Worm (Caenorhabditis elegans) whole organism, L1 larva: Measurements from ENCODE around the gene bas-1.

Experiments
- C34B4.2 ChIP-seq: sonication (generic microtip); optimal IDR thresholded peaks from 2 replicates; lab custom pipeline; 2017; ENCODE audit warnings: mild to moderate bottlenecking, missing genetic modification characterization, missing compliant biosample characterization
- F16B12.6 ChIP-seq: fragments of 150-350 bp; optimal IDR thresholded peaks from 2 replicates; lab custom pipeline; 2014; ENCODE audit warnings: missing biosample characterization, missing genetic modification characterization
- aha-1 ChIP-seq: fragments of 150-350 bp; optimal IDR thresholded peaks from 2 replicates; lab custom pipeline; 2014; ENCODE audit warnings: missing biosample characterization, missing genetic modification characterization
- blmp-1 ChIP-seq: fragments of 150-350 bp; optimal IDR thresholded peaks from 2 replicates; lab custom pipeline; 2014; ENCODE audit warnings: missing biosample characterization, missing genetic modification characterization
- ceh-8 ChIP-seq: fragments of 200-800 bp; sonication (Bioruptor generic); optimal IDR thresholded peaks from 2 replicates; lab custom pipeline; 2018; ENCODE audit warnings: mild to moderate bottlenecking, missing genetic modification characterization, moderate library complexity, missing compliant biosample characterization
- ceh-82 ChIP-seq, 3 experiments: fragments of 150-350 bp in 1 of 3; sonication (generic microtip) in 2 of 3; optimal IDR thresholded peaks; 2 replicates each; lab custom pipeline; 2014 to 2017; ENCODE audit warnings: missing biosample characterization in 3 of 3, missing genetic modification characterization in 3 of 3
- ceh-88 ChIP-seq: fragments of 200-800 bp; sonication (Bioruptor generic); IDR thresholded peaks from 2 replicates; pipeline ENCODE4 v1.3.6; 2022; ENCODE audit warnings: missing genetic modification characterization, missing compliant biosample characterization
- dpl-1 ChIP-seq, 3 experiments: fragments of 150-350 bp in 2 of 3; sonication (generic microtip) in 1 of 3; optimal IDR thresholded peaks; 2 replicates each; lab custom pipeline; 2014 to 2017; ENCODE audit warnings: missing biosample characterization in 3 of 3, missing genetic modification characterization in 3 of 3, missing genetic modification reagents in 3 of 3
- dsc-1 ChIP-seq: sonication (generic microtip); optimal IDR thresholded peaks from 2 replicates; lab custom pipeline; 2016; ENCODE audit warnings: mild to moderate bottlenecking, missing genetic modification characterization, missing compliant biosample characterization
- efl-1 ChIP-seq, 4 experiments: fragments of 150-350 bp; optimal IDR thresholded peaks in 3 of 4; peaks in 1 of 4; 1 replicate in 1 of 4; 2 replicates in 3 of 4; lab custom pipeline; 2014; ENCODE audit warnings: missing biosample characterization in 2 of 4, missing genetic modification characterization in 2 of 4, missing genetic modification reagents in 2 of 4
- egl-13 ChIP-seq: sonication (generic microtip); optimal IDR thresholded peaks from 2 replicates; lab custom pipeline; 2016; ENCODE audit warnings: missing genotype, missing genetic modification reagents, missing genetic modification characterization, missing compliant biosample characterization
- ets-5 ChIP-seq: fragments of 200-800 bp; sonication (Bioruptor generic); IDR thresholded peaks from 2 replicates; pipeline ENCODE4 v1.3.6; 2022; ENCODE audit warnings: missing genetic modification characterization, missing compliant biosample characterization
- fkh-10 ChIP-seq: sonication (generic microtip); optimal IDR thresholded peaks from 2 replicates; lab custom pipeline; 2017; ENCODE audit warnings: missing biosample characterization, missing genetic modification reagents, missing genetic modification characterization
- fkh-4 ChIP-seq: sonication (generic microtip); optimal IDR thresholded peaks from 2 replicates; lab custom pipeline; 2016; ENCODE audit warnings: missing compliant biosample characterization, missing genetic modification characterization, borderline replicate concordance
- fos-1 ChIP-seq: fragments of 150-350 bp; optimal IDR thresholded peaks from 2 replicates; lab custom pipeline; 2014; ENCODE audit warnings: missing biosample characterization, missing genetic modification characterization
- grh-1 ChIP-seq: fragments of 200-800 bp; sonication (Bioruptor generic); IDR thresholded peaks from 2 replicates; pipeline ENCODE4 v1.3.6; 2022; ENCODE audit warnings: missing genetic modification reagents, missing genetic modification characterization, missing compliant biosample characterization
- hpl-2 ChIP-seq: fragments of 150-350 bp; optimal IDR thresholded peaks from 2 replicates; lab custom pipeline; 2014; ENCODE audit warnings: missing biosample characterization, missing genetic modification reagents, missing genetic modification characterization
- isw-1 ChIP-seq: fragments of 200-800 bp; sonication (Bioruptor generic); IDR thresholded peaks from 2 replicates; pipeline ENCODE4 v1.3.6; 2022; ENCODE audit warnings: missing genetic modification characterization, missing compliant biosample characterization
- jun-1 ChIP-seq: fragments of 150-350 bp; optimal IDR thresholded peaks from 2 replicates; lab custom pipeline; 2014; ENCODE audit warnings: missing biosample characterization, missing genetic modification reagents, missing genetic modification characterization
- lin-14 ChIP-seq: fragments of 200-800 bp; sonication (Bioruptor generic); optimal IDR thresholded peaks from 2 replicates; lab custom pipeline; 2018; ENCODE audit warnings: mild to moderate bottlenecking, missing genetic modification characterization, moderate library complexity, missing compliant biosample characterization
- lin-15B ChIP-seq: fragments of 150-350 bp; sonication (generic microtip); optimal IDR thresholded peaks from 3 replicates; lab custom pipeline; 2014; ENCODE audit warnings: missing biosample characterization, missing genetic modification characterization
- lin-35 ChIP-seq, 2 experiments: fragments of 150-350 bp; optimal IDR thresholded peaks; 2 replicates each; lab custom pipeline; 2014; ENCODE audit warnings: missing biosample characterization in 2 of 2, missing genetic modification characterization in 2 of 2, missing genetic modification reagents in 2 of 2
- lin-39 ChIP-seq: fragments of 150-350 bp; optimal IDR thresholded peaks from 2 replicates; lab custom pipeline; 2014; ENCODE audit warnings: missing biosample characterization, missing genetic modification reagents, missing genetic modification characterization
- lir-3 ChIP-seq: sonication (generic microtip); optimal IDR thresholded peaks from 2 replicates; lab custom pipeline; 2016; ENCODE audit warnings: mild to moderate bottlenecking, missing genetic modification characterization, moderate library complexity, missing compliant biosample characterization; ENCODE audit not compliant: poor library complexity
- lsy-2 ChIP-seq, 2 experiments: fragments of 150-350 bp; optimal IDR thresholded peaks; 2 replicates each; lab custom pipeline; 2014; ENCODE audit warnings: missing biosample characterization in 2 of 2, missing genetic modification characterization in 2 of 2
- mab-9 ChIP-seq: fragments of 200-800 bp; sonication (Bioruptor generic); IDR thresholded peaks from 2 replicates; pipeline ENCODE4 v1.3.6; 2022; ENCODE audit warnings: missing genetic modification reagents, missing genetic modification characterization, missing compliant biosample characterization
- mef-2 ChIP-seq: fragments of 150-350 bp; optimal IDR thresholded peaks from 2 replicates; lab custom pipeline; 2014; ENCODE audit warnings: missing biosample characterization, missing genetic modification characterization
- mep-1 ChIP-seq: fragments of 150-350 bp; optimal IDR thresholded peaks from 2 replicates; lab custom pipeline; 2014; ENCODE audit warnings: missing biosample characterization, missing genetic modification characterization
- nhr-11 ChIP-seq: fragments of 150-350 bp; optimal IDR thresholded peaks from 2 replicates; lab custom pipeline; 2014; ENCODE audit warnings: missing biosample characterization, missing genetic modification characterization
- nhr-19 ChIP-seq: fragments of 200-800 bp; sonication (Bioruptor generic); conservative IDR thresholded peaks from 2 replicates; pipeline ENCODE4 v1.3.6; 2022; ENCODE audit warnings: missing genetic modification characterization, missing compliant biosample characterization
- nhr-237 ChIP-seq: fragments of 150-350 bp; optimal IDR thresholded peaks from 2 replicates; lab custom pipeline; 2014; ENCODE audit warnings: missing biosample characterization, missing genetic modification characterization
- nhr-47 ChIP-seq: sonication (generic microtip); optimal IDR thresholded peaks from 2 replicates; lab custom pipeline; 2016; ENCODE audit warnings: mild to moderate bottlenecking, missing genetic modification characterization, moderate library complexity, missing compliant biosample characterization
- nhr-71 ChIP-seq: sonication (generic microtip); optimal IDR thresholded peaks from 2 replicates; lab custom pipeline; 2016; ENCODE audit warnings: mild to moderate bottlenecking, missing genetic modification characterization, moderate library complexity, missing compliant biosample characterization
- nhr-76 ChIP-seq: sonication (generic microtip); optimal IDR thresholded peaks from 2 replicates; lab custom pipeline; 2017; ENCODE audit warnings: missing biosample characterization, missing genetic modification characterization
- nhr-84 ChIP-seq: sonication (generic microtip); optimal IDR thresholded peaks from 2 replicates; lab custom pipeline; 2017; ENCODE audit warnings: missing biosample characterization, missing genetic modification characterization
- rnt-1 ChIP-seq: sonication (generic microtip); optimal IDR thresholded peaks from 2 replicates; lab custom pipeline; 2016; ENCODE audit warnings: mild to moderate bottlenecking, missing genetic modification characterization, moderate library complexity, missing compliant biosample characterization
- snpc-4 ChIP-seq: fragments of 150-350 bp; optimal IDR thresholded peaks from 2 replicates; lab custom pipeline; 2014; ENCODE audit warnings: missing biosample characterization, missing genetic modification characterization
- snu-23 ChIP-seq: sonication (generic microtip); optimal IDR thresholded peaks from 2 replicates; lab custom pipeline; 2016; ENCODE audit warnings: missing genetic modification characterization, missing compliant biosample characterization
- swsn-7 ChIP-seq: sonication (generic microtip); optimal IDR thresholded peaks from 2 replicates; lab custom pipeline; 2016; ENCODE audit warnings: missing genetic modification characterization, missing compliant biosample characterization
- tbx-2 ChIP-seq: sonication (generic microtip); optimal IDR thresholded peaks from 2 replicates; lab custom pipeline; 2016; ENCODE audit warnings: missing genetic modification characterization, missing compliant biosample characterization
- tlp-1 ChIP-seq: fragments of 150-350 bp; optimal IDR thresholded peaks from 2 replicates; lab custom pipeline; 2014; ENCODE audit warnings: missing biosample characterization, missing genetic modification characterization
- unc-130 ChIP-seq: fragments of 150-350 bp; optimal IDR thresholded peaks from 2 replicates; lab custom pipeline; 2017; ENCODE audit warnings: missing biosample characterization, missing genetic modification characterization, inconsistent platforms
- unc-30 ChIP-seq: sonication (generic microtip); optimal IDR thresholded peaks from 2 replicates; lab custom pipeline; 2017; ENCODE audit warnings: missing biosample characterization, missing genetic modification characterization
- unc-62 ChIP-seq: fragments of 150-350 bp; optimal IDR thresholded peaks from 2 replicates; lab custom pipeline; 2014; ENCODE audit warnings: missing biosample characterization, missing genetic modification reagents, missing genetic modification characterization
- unc-86 ChIP-seq: sonication (generic microtip); optimal IDR thresholded peaks from 2 replicates; lab custom pipeline; 2016; ENCODE audit warnings: missing genetic modification characterization, missing compliant biosample characterization
- unc-98 ChIP-seq: fragments of 200-800 bp; sonication (Bioruptor generic); IDR thresholded peaks from 2 replicates; pipeline ENCODE4 v1.3.6; 2022; ENCODE audit warnings: missing genetic modification characterization, missing compliant biosample characterization
- vab-15 ChIP-seq: sonication (generic microtip); optimal IDR thresholded peaks from 2 replicates; lab custom pipeline; 2017; ENCODE audit warnings: missing genotype, mild to moderate bottlenecking, missing genetic modification characterization, missing compliant biosample characterization
- xbp-1 ChIP-seq: sonication (generic microtip); optimal IDR thresholded peaks from 2 replicates; lab custom pipeline; 2016; ENCODE audit warnings: missing genetic modification characterization, missing compliant biosample characterization
- ztf-11 ChIP-seq, 2 experiments: sonication (generic microtip); optimal IDR thresholded peaks; 2 replicates each; lab custom pipeline; 2016 to 2017; ENCODE audit warnings: missing genetic modification characterization in 2 of 2, missing biosample characterization in 1 of 2, missing compliant biosample characterization in 1 of 2

The bas-1 gene

DNA sequence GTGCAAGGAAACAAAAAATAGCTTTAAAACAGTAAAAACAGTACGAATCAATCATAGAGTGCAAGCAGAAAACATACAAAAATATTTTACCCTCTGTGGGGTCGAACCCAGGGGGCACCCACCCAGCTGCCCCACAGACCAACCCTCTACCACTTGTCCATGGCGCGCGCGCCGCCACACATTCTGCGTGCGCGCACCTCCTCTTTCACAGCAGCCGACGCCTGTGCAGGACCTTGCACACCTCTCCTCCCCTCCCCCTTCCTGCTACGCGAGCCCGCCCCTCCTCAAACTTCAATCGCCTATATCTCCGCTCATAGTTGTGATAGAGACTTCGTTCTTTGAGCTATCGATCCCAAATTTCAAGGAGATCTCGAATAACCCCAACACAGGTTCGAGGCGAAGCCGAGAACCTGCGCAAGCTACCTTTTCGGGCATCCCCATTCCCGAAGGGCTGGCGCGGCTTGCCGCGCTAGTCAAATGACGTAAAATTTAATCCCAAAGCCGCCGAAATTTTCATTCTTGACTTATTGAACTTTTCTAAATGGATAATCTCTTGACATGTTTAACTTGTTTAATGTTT is 25.3 kb downstream of the bas-1 start:
- TF ChIP-seq ceh-88 (GFP tag; lab: Robert Waterston, UW), result peak; percentile 52; the same call in 1 of the 2 replicates
- peak; percentile 24 for TF ChIP-seq nhr-71 (tag; lab: Kevin White, UChicago)
- TF ChIP-seq unc-98 (GFP tag; lab: Robert Waterston, UW), result 0 out of 2 replicates have a peak, but pooled peaks have one; percentile 31
- peak; percentile 81 for TF ChIP-seq grh-1
- peak; percentile 30; the same call in 1 of the 2 replicates for TF ChIP-seq isw-1 (GFP tag; lab: Robert Waterston, UW)
- TF ChIP-seq rnt-1, result peak; percentile 51
- TF ChIP-seq nhr-19 (GFP tag; lab: Robert Waterston, UW), result peak; percentile 90
- TF ChIP-seq mab-9 (GFP tag; lab: Robert Waterston, UW), result peak; percentile 72; the same call in 1 of the 2 replicates
- TF ChIP-seq lin-14 (GFP tag; lab: Kevin White, UChicago), result peak; percentile 23
- peak; percentile 53 for TF ChIP-seq snpc-4 (tag; lab: Kevin White, UChicago)

DNA sequence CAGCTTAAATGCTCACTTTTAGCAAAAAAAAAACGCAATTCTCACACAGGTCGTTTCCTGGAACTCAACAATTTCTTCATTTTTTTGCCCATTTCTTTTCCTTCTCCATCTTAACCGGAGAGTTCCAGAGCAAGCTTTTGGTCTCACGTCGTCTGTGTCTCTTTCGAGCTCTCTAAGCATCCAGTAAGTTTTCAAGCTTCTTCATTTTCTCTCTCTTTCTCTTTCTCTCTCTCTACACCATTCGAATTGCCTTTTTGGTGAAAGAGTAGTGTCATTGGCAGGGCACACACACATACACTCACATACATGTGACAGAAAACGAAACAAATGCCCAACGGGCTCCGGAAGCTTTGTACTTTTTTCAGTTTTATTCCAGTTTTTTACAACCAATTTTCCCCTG is 27.8 kb downstream of the bas-1 start:
- no peak for TF ChIP-seq C34B4.2 (tag; lab: Kevin White, UChicago)
- TF ChIP-seq unc-30 (tag; lab: Kevin White, UChicago), result no peak
- TF ChIP-seq hpl-2 (GFP tag; lab: Kevin White, UChicago), result no peak
- TF ChIP-seq F16B12.6 (tag; lab: Kevin White, UChicago), result no peak
- TF ChIP-seq blmp-1, result no peak
- no peak for TF ChIP-seq nhr-237
- TF ChIP-seq unc-86, result peak; percentile 76
- peak; percentile 43 for TF ChIP-seq dsc-1
- TF ChIP-seq vab-15 (tag; lab: Kevin White, UChicago), result no peak
- TF ChIP-seq lin-35 (GFP tag; optimal IDR thresholded peaks at IDR 0.05; lab: Kevin White, UChicago), result peak in 1 of 2 experiments; percentile 42
- TF ChIP-seq nhr-84 (tag; lab: Kevin White, UChicago), result no peak
- TF ChIP-seq lin-39 (tag; lab: Kevin White, UChicago), result no peak
- peak; percentile 28 for TF ChIP-seq xbp-1
- peak; percentile 38 for TF ChIP-seq tbx-2
- peak; percentile 86 for TF ChIP-seq lin-14 (GFP tag; lab: Kevin White, UChicago)
- peak; percentile 65 for TF ChIP-seq swsn-7 (tag; lab: Kevin White, UChicago)
- TF ChIP-seq tlp-1 (tag; lab: Kevin White, UChicago), result no peak
- TF ChIP-seq dpl-1 (GFP tag; optimal IDR thresholded peaks at IDR 0.05; lab: Kevin White, UChicago), result peak in 1 of 3 experiments; percentile 28
- TF ChIP-seq nhr-19 (GFP tag; lab: Robert Waterston, UW), result no peak
- no peak for TF ChIP-seq ceh-8 (GFP tag; lab: Kevin White, UChicago)
- no peak for TF ChIP-seq ztf-11 (tag; optimal IDR thresholded peaks at IDR 0.05; lab: Kevin White, UChicago)
- TF ChIP-seq efl-1 (optimal IDR thresholded peaks at IDR 0.05; lab: Kevin White, UChicago), result peak; percentile 34 to 53
- peak in 1 of 2 experiments; percentile 6 for TF ChIP-seq efl-1 (GFP tag; optimal IDR thresholded peaks at IDR 0.05 in 1 of 2; lab: Kevin White, UChicago)
- TF ChIP-seq egl-13 (tag; lab: Kevin White, UChicago), result peak; percentile 57
- TF ChIP-seq fkh-10 (GFP tag; lab: Kevin White, UChicago), result peak; percentile 8
- no peak for TF ChIP-seq aha-1 (tag; lab: Kevin White, UChicago)
- TF ChIP-seq jun-1 (tag; lab: Kevin White, UChicago), result no peak
- TF ChIP-seq unc-130 (tag; lab: Kevin White, UChicago), result no peak
- TF ChIP-seq lir-3 (tag; lab: Kevin White, UChicago), result peak; percentile 2
- TF ChIP-seq lsy-2 (tag; optimal IDR thresholded peaks at IDR 0.05; lab: Kevin White, UChicago), result peak; percentile 43 to 62
- peak; percentile 78 for TF ChIP-seq nhr-71 (tag; lab: Kevin White, UChicago)
- TF ChIP-seq fos-1, result peak; percentile 36
- peak; percentile 27 for TF ChIP-seq isw-1 (GFP tag; lab: Robert Waterston, UW)
- no peak for TF ChIP-seq nhr-76 (tag; lab: Kevin White, UChicago)
- TF ChIP-seq mep-1, result peak; percentile 15
- TF ChIP-seq ets-5, result no peak
- no peak for TF ChIP-seq unc-62 (GFP tag; lab: Kevin White, UChicago)
- peak; percentile 34 for TF ChIP-seq mef-2 (tag; lab: Kevin White, UChicago)
- TF ChIP-seq nhr-11 (tag; lab: Kevin White, UChicago), result peak; percentile 15
- TF ChIP-seq snu-23 (GFP tag; lab: Kevin White, UChicago), result peak; percentile 51
- peak; percentile 13 for TF ChIP-seq snpc-4 (tag; lab: Kevin White, UChicago)
- peak; percentile 74 for TF ChIP-seq nhr-47 (tag; lab: Kevin White, UChicago)
- TF ChIP-seq fkh-4 (tag; lab: Kevin White, UChicago), result no peak
- peak; percentile 19 to 46 (median 46) for TF ChIP-seq ceh-82 (tag; optimal IDR thresholded peaks at IDR 0.05; lab: Kevin White, UChicago)
- TF ChIP-seq lin-15B (tag; lab: Kevin White, UChicago), result no peak
